Worm (Caenorhabditis elegans): ENCODE data around the gene F59B10.3.

The F59B10.3 gene

ce11 chrII:10559671-10560184 is 49.4 kb downstream of the F59B10.3 start (continued):
- no peak for TF ChIP-seq let-607 (tag; optimal IDR thresholded peaks at IDR 0.05)
- TF ChIP-seq ceh-27 (GFP tag; optimal IDR thresholded peaks at IDR 0.05): peak; percentile 1
- peak; percentile 31; the same call in 1 of the 2 replicates for TF ChIP-seq B0336.3 (GFP tag; IDR thresholded peaks at IDR 0.05)
- no peak for TF ChIP-seq F33H1.4 (GFP tag; IDR thresholded peaks at IDR 0.05)
- TF ChIP-seq let-526 (GFP tag; IDR thresholded peaks at IDR 0.05): no peak
- TF ChIP-seq snpc-1.1 (tag; optimal IDR thresholded peaks at IDR 0.05; ENCODE audit: insufficient read depth): no peak
- no peak for TF ChIP-seq zfh-2 (GFP tag; conservative IDR thresholded peaks at IDR 0.05)
- no peak for TF ChIP-seq K12H6.12 (tag; optimal IDR thresholded peaks at IDR 0.05)
- peak; percentile 53 for TF ChIP-seq hsf-1 (GFP tag; IDR thresholded peaks at IDR 0.05)
- no peak for TF ChIP-seq egrh-3 (GFP tag; IDR thresholded peaks at IDR 0.05)
- no peak for TF ChIP-seq C06A6.2 (GFP tag; conservative IDR thresholded peaks at IDR 0.05)
- no peak for TF ChIP-seq ceh-79 (tag; optimal IDR thresholded peaks at IDR 0.05)
- TF ChIP-seq B0035.1 (tag; optimal IDR thresholded peaks at IDR 0.05): no peak
- TF ChIP-seq B0019.2 (GFP tag; conservative IDR thresholded peaks at IDR 0.05): no peak
- no peak for TF ChIP-seq F57A8.1 (GFP tag; optimal IDR thresholded peaks at IDR 0.05)
- TF ChIP-seq nhr-120 (GFP tag; IDR thresholded peaks at IDR 0.05): no peak
- TF ChIP-seq madf-3 (GFP tag; IDR thresholded peaks at IDR 0.05): peak; percentile 69; the same call in 1 of the 2 replicates
- 0 out of 2 replicates have a peak, but pooled peaks have one; percentile 39 for TF ChIP-seq Y79H2A.3 (GFP tag; conservative IDR thresholded peaks at IDR 0.05)
- TF ChIP-seq chd-7 (tag; optimal IDR thresholded peaks at IDR 0.05): no peak
- no peak for TF ChIP-seq nfya-1 (tag; optimal IDR thresholded peaks at IDR 0.05; ENCODE audit: borderline replicate concordance, insufficient read depth)
- TF ChIP-seq unc-62 (GFP tag; optimal IDR thresholded peaks at IDR 0.05): no peak
- no peak for TF ChIP-seq cebp-1 (GFP tag; IDR thresholded peaks at IDR 0.05)
- TF ChIP-seq cebp-1 (tag; optimal IDR thresholded peaks at IDR 0.05): peak; percentile 48
- peak; percentile 47 for TF ChIP-seq die-1 (tag; optimal IDR thresholded peaks at IDR 0.05)
